Fruit fly (Drosophila melanogaster) whole organism, embryonic: ENCODE measurements around the gene CG3117.

Source experiments
- ATbp ChIP-seq: fragments of 200-800 bp; sonication (Bioruptor generic); optimal IDR thresholded peaks from 2 replicates; lab custom pipeline; 2017; ENCODE audit warnings: missing biosample characterization, mild to moderate bottlenecking, missing genetic modification characterization, missing genetic modification reagents
- Antp ChIP-seq: fragments of 200-800 bp; sonication (Bioruptor generic); optimal IDR thresholded peaks from 3 replicates; lab custom pipeline; 2016; ENCODE audit warnings: missing biosample characterization, missing genetic modification characterization
- Asciz ChIP-seq: fragments of 200-800 bp; sonication (Bioruptor generic); optimal IDR thresholded peaks from 2 replicates; lab custom pipeline; 2017; ENCODE audit warnings: missing biosample characterization, mild to moderate bottlenecking, missing genetic modification characterization, missing genetic modification reagents
- CG11695 ChIP-seq: fragments of 200-800 bp; sonication (Bioruptor generic); IDR thresholded peaks from 3 replicates; pipeline ENCODE4 v1.3.6; 2022; ENCODE audit warnings: missing biosample characterization, missing genetic modification characterization
- CG11696 ChIP-seq: fragments of 200-800 bp; sonication (Bioruptor generic); IDR thresholded peaks from 2 replicates; pipeline ENCODE4 v1.3.6; 2022; ENCODE audit warnings: missing biosample characterization, missing genetic modification characterization
- CG1233 ChIP-seq: fragments of 200-800 bp; sonication (Bioruptor generic); optimal IDR thresholded peaks from 4 replicates; lab custom pipeline; 2018; ENCODE audit warnings: missing biosample characterization, mild to moderate bottlenecking, missing genetic modification characterization
- CG15269 ChIP-seq: fragments of 200-800 bp; sonication (Bioruptor generic); optimal IDR thresholded peaks from 2 replicates; lab custom pipeline; 2018; ENCODE audit warnings: missing biosample characterization, mild to moderate bottlenecking, missing genetic modification characterization, moderate library complexity
- CG15479 ChIP-seq: fragments of 200-800 bp; sonication (Bioruptor generic); optimal IDR thresholded peaks from 3 replicates; lab custom pipeline; 2019; ENCODE audit warnings: missing biosample characterization, mild to moderate bottlenecking, missing genetic modification characterization, moderate library complexity
- CG1602 ChIP-seq: fragments of 200-800 bp; sonication (Bioruptor generic); optimal IDR thresholded peaks from 3 replicates; lab custom pipeline; 2016; ENCODE audit warnings: missing biosample characterization, missing genetic modification characterization
- CG16779 ChIP-seq: fragments of 200-800 bp; sonication (Bioruptor generic); IDR thresholded peaks from 2 replicates; pipeline ENCODE4 v1.3.6; 2022; ENCODE audit warnings: missing biosample characterization, missing genetic modification characterization
- CG18599 ChIP-seq: fragments of 200-800 bp; sonication (Bioruptor generic); optimal IDR thresholded peaks from 3 replicates; lab custom pipeline; 2017; ENCODE audit warnings: missing biosample characterization, missing genetic modification characterization, mild to moderate bottlenecking, moderate library complexity, missing genetic modification reagents
- CG2202 ChIP-seq: fragments of 200-800 bp; sonication (Bioruptor generic); optimal IDR thresholded peaks from 2 replicates; lab custom pipeline; 2018; ENCODE audit warnings: missing biosample characterization, mild to moderate bottlenecking, missing genetic modification characterization
- CG33213 ChIP-seq: fragments of 200-800 bp; sonication (Bioruptor generic); optimal IDR thresholded peaks from 3 replicates; lab custom pipeline; 2016; ENCODE audit warnings: missing biosample characterization, missing genetic modification characterization
- CG33557 ChIP-seq: fragments of 200-800 bp; sonication (Bioruptor generic); optimal IDR thresholded peaks from 2 replicates; lab custom pipeline; 2019; ENCODE audit warnings: missing biosample characterization, mild to moderate bottlenecking, missing genetic modification characterization, moderate library complexity
- CG3726 ChIP-seq: fragments of 200-800 bp; sonication (Bioruptor generic); IDR thresholded peaks from 3 replicates; pipeline ENCODE4, ENCODE4 v1.3.6; 2022; ENCODE audit warnings: missing biosample characterization, missing genetic modification characterization
- CG4328 ChIP-seq: fragments of 200-800 bp; sonication (Bioruptor generic); optimal IDR thresholded peaks from 3 replicates; lab custom pipeline; 2017; ENCODE audit warnings: missing biosample characterization, missing genetic modification reagents, missing genetic modification characterization
- CG6654 ChIP-seq: fragments of 200-800 bp; sonication (Bioruptor generic); optimal IDR thresholded peaks from 2 replicates; lab custom pipeline; 2017; ENCODE audit warnings: missing biosample characterization, mild to moderate bottlenecking, missing genetic modification characterization
- CG6683 ChIP-seq: fragments of 200-800 bp; sonication (Bioruptor generic); optimal IDR thresholded peaks from 2 replicates; lab custom pipeline; 2017; ENCODE audit warnings: missing biosample characterization, mild to moderate bottlenecking, missing genetic modification characterization, missing genetic modification reagents
- CG6854 ChIP-seq: fragments of 200-800 bp; sonication (Bioruptor generic); optimal IDR thresholded peaks from 3 replicates; lab custom pipeline; 2017; ENCODE audit warnings: missing biosample characterization, mild to moderate bottlenecking, missing genetic modification characterization
- CG8478 ChIP-seq: fragments of >200 bp; optimal IDR thresholded peaks from 2 replicates; lab custom pipeline; 2018
- Camta ChIP-seq: fragments of 200-800 bp; sonication (Bioruptor generic); optimal IDR thresholded peaks from 2 replicates; lab custom pipeline; 2016; ENCODE audit warnings: missing biosample characterization, missing genetic modification characterization
- Gsc ChIP-seq: fragments of 200-800 bp; sonication (Bioruptor generic); IDR thresholded peaks from 2 replicates; pipeline ENCODE4 v1.3.6; 2022; ENCODE audit warnings: missing biosample characterization, missing genetic modification characterization
- Gug ChIP-seq: fragments of 200-800 bp; sonication (Bioruptor generic); IDR thresholded peaks from 4 replicates; pipeline ENCODE4 v1.3.6; 2022; ENCODE audit warnings: missing biosample characterization, missing genetic modification characterization
- H2.0 ChIP-seq: fragments of 200-800 bp; sonication (Bioruptor generic); IDR thresholded peaks from 2 replicates; pipeline ENCODE4 v1.3.6; 2022; ENCODE audit warnings: missing biosample characterization, missing genetic modification characterization
- HHEX ChIP-seq: fragments of 200-800 bp; sonication (Bioruptor generic); optimal IDR thresholded peaks from 3 replicates; lab custom pipeline; 2017; ENCODE audit warnings: missing biosample characterization, mild to moderate bottlenecking, missing genetic modification characterization, missing genetic modification reagents
- HmgD ChIP-seq: fragments of 200-800 bp; sonication (Bioruptor generic); optimal IDR thresholded peaks from 3 replicates; lab custom pipeline; 2016; ENCODE audit warnings: missing biosample characterization, missing genetic modification characterization
- HmgZ ChIP-seq: fragments of 200-800 bp; sonication (Bioruptor generic); optimal IDR thresholded peaks from 2 replicates; lab custom pipeline; 2018; ENCODE audit warnings: missing biosample characterization, mild to moderate bottlenecking, missing genetic modification characterization
- MTF-1 ChIP-seq: fragments of 200-800 bp; sonication (Bioruptor generic); optimal IDR thresholded peaks from 2 replicates; lab custom pipeline; 2018; ENCODE audit warnings: missing biosample characterization, mild to moderate bottlenecking, missing genetic modification characterization, borderline replicate concordance
- Side ChIP-seq: fragments of 200-800 bp; sonication (Bioruptor generic); optimal IDR thresholded peaks from 2 replicates; lab custom pipeline; 2016; ENCODE audit warnings: missing biosample characterization, missing genetic modification characterization
- Taf1 ChIP-seq: fragments of 200-800 bp; sonication (Bioruptor generic); IDR thresholded peaks from 2 replicates; pipeline ENCODE4 v1.3.6; 2022; ENCODE audit warnings: missing biosample characterization, missing genetic modification characterization
- Vsx1 ChIP-seq: fragments of 200-800 bp; sonication (Bioruptor generic); optimal IDR thresholded peaks from 2 replicates; lab custom pipeline; 2017; ENCODE audit warnings: missing biosample characterization, mild to moderate bottlenecking, missing genetic modification characterization, missing genetic modification reagents
- Xrp1 ChIP-seq: fragments of 200-800 bp; sonication (Bioruptor generic); IDR thresholded peaks from 2 replicates; pipeline ENCODE4 v1.3.6; 2022; ENCODE audit warnings: missing biosample characterization, missing genetic modification characterization
- cato ChIP-seq: fragments of 200-800 bp; sonication (Bioruptor generic); optimal IDR thresholded peaks from 2 replicates; lab custom pipeline; 2016; ENCODE audit warnings: missing biosample characterization, missing genetic modification characterization, borderline replicate concordance
- chif ChIP-seq, 2 experiments: fragments of 200-800 bp; sonication (Bioruptor generic); optimal IDR thresholded peaks; 3 replicates each; lab custom pipeline; 2016; ENCODE audit warnings: missing biosample characterization in 2 of 2, missing genetic modification characterization in 2 of 2
- chinmo ChIP-seq: fragments of 200-800 bp; sonication (Bioruptor generic); IDR thresholded peaks from 4 replicates; pipeline ENCODE4 v1.3.6; 2022; ENCODE audit warnings: missing biosample characterization, missing genetic modification characterization; ENCODE audit not compliant: partially characterized antibody
- chm ChIP-seq: fragments of 200-800 bp; sonication (Bioruptor generic); IDR thresholded peaks from 2 replicates; pipeline ENCODE4 v1.3.6; 2022; ENCODE audit warnings: missing biosample characterization, missing genetic modification characterization
- croc ChIP-seq: fragments of 200-800 bp; sonication (Bioruptor generic); conservative IDR thresholded peaks from 3 replicates; pipeline ENCODE4 v1.3.6; 2022; ENCODE audit warnings: missing biosample characterization, missing genetic modification characterization
- danr ChIP-seq: fragments of 200-800 bp; sonication (Bioruptor generic); IDR thresholded peaks from 2 replicates; pipeline ENCODE4 v1.3.6; 2022; ENCODE audit warnings: missing biosample characterization, missing genetic modification characterization
- exex ChIP-seq: fragments of 200-800 bp; sonication (Bioruptor generic); optimal IDR thresholded peaks from 4 replicates; lab custom pipeline; 2018; ENCODE audit warnings: missing biosample characterization, mild to moderate bottlenecking, missing genetic modification characterization, moderate library complexity
- ind ChIP-seq: fragments of 200-800 bp; sonication (Bioruptor generic); optimal IDR thresholded peaks from 3 replicates; lab custom pipeline; 2016; ENCODE audit warnings: missing biosample characterization, missing genetic modification characterization
- lbe ChIP-seq: fragments of 200-800 bp; sonication (Bioruptor generic); optimal IDR thresholded peaks from 2 replicates; lab custom pipeline; 2016; ENCODE audit warnings: missing biosample characterization, mild to moderate bottlenecking, missing genetic modification characterization
- mam ChIP-seq: fragments of 200-800 bp; sonication (Bioruptor generic); optimal IDR thresholded peaks from 3 replicates; lab custom pipeline; 2016; ENCODE audit warnings: missing biosample characterization, missing genetic modification characterization
- org-1 ChIP-seq: fragments of 200-800 bp; sonication (Bioruptor generic); optimal IDR thresholded peaks from 2 replicates; lab custom pipeline; 2017; ENCODE audit warnings: missing biosample characterization, missing genetic modification characterization
- otp ChIP-seq: fragments of 200-800 bp; sonication (Bioruptor generic); IDR thresholded peaks from 3 replicates; pipeline ENCODE4, ENCODE4 v1.3.6; 2022; ENCODE audit warnings: missing biosample characterization, missing genetic modification characterization
- p53 ChIP-seq: fragments of 200-800 bp; sonication (Bioruptor generic); optimal IDR thresholded peaks from 2 replicates; lab custom pipeline; 2016; ENCODE audit warnings: missing biosample characterization, missing genetic modification characterization
- ranshi ChIP-seq: fragments of 200-800 bp; sonication (Bioruptor generic); IDR thresholded peaks from 2 replicates; pipeline ENCODE4 v1.3.6; 2022; ENCODE audit warnings: missing biosample characterization, missing genetic modification characterization
- ro ChIP-seq: fragments of 200-800 bp; sonication (Bioruptor generic); IDR thresholded peaks from 2 replicates; pipeline ENCODE4 v1.3.6; 2022; ENCODE audit warnings: missing biosample characterization, missing genetic modification characterization
- scrt ChIP-seq: fragments of 200-800 bp; sonication (Bioruptor generic); optimal IDR thresholded peaks from 2 replicates; lab custom pipeline; 2018; ENCODE audit warnings: missing biosample characterization, mild to moderate bottlenecking, missing genetic modification characterization, moderate library complexity
- tgo ChIP-seq: fragments of 200-800 bp; sonication (Bioruptor generic); IDR thresholded peaks from 3 replicates; pipeline ENCODE4 v1.3.6; 2022; ENCODE audit warnings: missing biosample characterization, missing genetic modification characterization
- zfh1 ChIP-seq: fragments of 200-800 bp; sonication (Bioruptor generic); IDR thresholded peaks from 3 replicates; pipeline ENCODE4 v1.3.6; 2022; ENCODE audit warnings: missing biosample characterization, missing genetic modification characterization

CG3117 gene

dm6 chr2L:2872968-2873728 lies 26.1 kb upstream of the CG3117 start (continued):
- TF ChIP-seq otp (no peak), Antp (GFP tag; lab: Kevin White, UChicago) (peak; percentile 4), CG11695 (GFP tag; lab: Robert Waterston, UW) (0 out of 3 replicates have a peak, but pooled peaks have one; percentile 49), CG33557 (GFP tag; lab: Kevin White, UChicago) (no peak), Camta (GFP tag; lab: Kevin White, UChicago) (no peak), lbe (no peak), CG1233 (GFP tag; lab: Kevin White, UChicago) (no peak), CG16779 (no peak), HmgD (no peak), exex (tag; lab: Kevin White, UChicago) (no peak), tgo (no peak), zfh1 (GFP tag; lab: Robert Waterston, UW) (no peak), ATbp (GFP tag; lab: Kevin White, UChicago) (peak; percentile 7), H2.0 (GFP tag; lab: Robert Waterston, UW) (no peak), HmgZ (no peak), ind (GFP tag; lab: Kevin White, UChicago) (peak; percentile 14), danr (GFP tag; lab: Robert Waterston, UW) (no peak), chm (0 out of 2 replicates have a peak, but pooled peaks have one; percentile 29), chinmo (GFP tag; lab: Robert Waterston, UW) (peak; percentile 79; the same call in 2 of the 4 replicates), Side (peak; percentile 17), Taf1 (GFP tag; lab: Robert Waterston, UW) (peak; percentile 31; the same call in 1 of the 2 replicates), MTF-1 (GFP tag; lab: Kevin White, UChicago) (no peak), CG8478 (no peak), CG3726 (no peak), CG15479 (GFP tag; lab: Kevin White, UChicago) (no peak), croc (GFP tag; lab: Robert Waterston, UW) (no peak), CG6683 (GFP tag; lab: Kevin White, UChicago) (no peak), CG2202 (tag; lab: Kevin White, UChicago) (no peak), CG6854 (GFP tag; lab: Kevin White, UChicago) (peak; percentile 65), CG11696 (GFP tag; lab: Robert Waterston, UW) (no peak), ro (GFP tag; lab: Robert Waterston, UW) (no peak), CG1602 (no peak), Gug (GFP tag; lab: Robert Waterston, UW) (peak; percentile 9; the same call in 1 of the 4 replicates), CG18599 (peak; percentile 25), Gsc (GFP tag; lab: Robert Waterston, UW) (no peak), CG33213 (GFP tag; lab: Kevin White, UChicago) (peak; percentile 10), cato (GFP tag; lab: Kevin White, UChicago) (no peak), HHEX (GFP tag; lab: Kevin White, UChicago) (no peak), Vsx1 (GFP tag; lab: Kevin White, UChicago) (no peak), ranshi (no peak), CG4328 (peak; percentile 21), org-1 (GFP tag; lab: Kevin White, UChicago) (no peak), Asciz (GFP tag; lab: Kevin White, UChicago) (no peak), chif (GFP tag; optimal IDR thresholded peaks at IDR 0.05; lab: Kevin White, UChicago) (peak in 1 of 2 experiments; percentile 19), Xrp1 (GFP tag; lab: Robert Waterston, UW) (peak; percentile 43; the same call in 1 of the 2 replicates), scrt (no peak), p53 (GFP tag; lab: Kevin White, UChicago) (no peak), CG6654 (GFP tag; lab: Kevin White, UChicago) (no peak), CG15269 (peak; percentile 41), mam (peak; percentile 50)
